Worm (Caenorhabditis elegans) whole organism, L4/young adult: ENCODE results near the gene dph-3.
"Not testable (repeated sequence)": the region's sequence is repeated elsewhere in the genome, so short reads cannot be mapped to it uniquely, and the experiment has no call there.

Experiments
- W03F9.2 ChIP-seq: fragments of 150-350 bp; optimal IDR thresholded peaks from 2 replicates; lab custom pipeline; 2014; ENCODE audit warnings: missing biosample characterization, missing genetic modification characterization
- dao-5 ChIP-seq: sonication (generic microtip); optimal IDR thresholded peaks from 2 replicates; lab custom pipeline; 2016; ENCODE audit warnings: missing genotype, missing genetic modification characterization, moderate library complexity, missing compliant biosample characterization
- him-1 ChIP-seq: sonication (generic microtip); optimal IDR thresholded peaks from 2 replicates; lab custom pipeline; 2016; ENCODE audit warnings: missing genotype, missing genetic modification reagents, missing genetic modification characterization, missing compliant biosample characterization

DNA sequence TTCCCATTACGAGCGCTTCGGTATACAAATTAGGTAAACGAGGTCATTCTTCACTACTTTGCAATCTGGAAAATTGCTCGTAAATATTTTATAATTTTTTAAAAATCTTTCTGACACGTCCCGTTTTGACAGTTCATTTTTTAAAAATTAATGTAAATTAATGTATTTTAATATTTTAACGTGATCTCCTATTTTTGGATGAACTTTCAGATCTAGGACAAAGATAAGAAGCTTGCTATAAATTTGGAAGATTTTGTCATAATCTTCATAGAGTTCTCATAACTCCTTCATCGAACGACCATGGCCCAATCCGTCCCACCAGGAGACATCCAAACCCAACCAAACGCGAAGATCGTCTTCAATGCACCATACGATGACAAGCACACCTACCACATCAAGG, 18.2 kb upstream of the dph-3 start, which contains the start of gene msp-76:
- not testable (repeated sequence) for TF ChIP-seq him-1 (tag; lab: Kevin White, UChicago); W03F9.2; dao-5 (tag; lab: Kevin White, UChicago)
